Fruit fly (Drosophila melanogaster): ENCODE measurements around the gene HP1D3csd.

The HP1D3csd gene

dm6 chrX:19165144-19166011, 24.6 kb upstream of the HP1D3csd start:
- no peak for TF ChIP-seq Hnf4 (GFP tag; optimal IDR thresholded peaks at IDR 0.05)
- TF ChIP-seq CrebA (GFP tag; optimal IDR thresholded peaks at IDR 0.05; ENCODE audit: borderline replicate concordance): peak; percentile 55
- TF ChIP-seq Rel (GFP tag; optimal IDR thresholded peaks at IDR 0.05): no peak
- TF ChIP-seq Rel (tag; optimal IDR thresholded peaks at IDR 0.05): peak; percentile 48
- peak; percentile 43 for TF ChIP-seq br (GFP tag; optimal IDR thresholded peaks at IDR 0.05)

- TF ChIP-seq Hnf4 (GFP tag; optimal IDR thresholded peaks at IDR 0.05) (no peak), Dfd (GFP tag; optimal IDR thresholded peaks at IDR 0.05) (peak; percentile 5), fru (GFP tag; optimal IDR thresholded peaks at IDR 0.05) (peak; percentile 48), foxo (GFP tag; optimal IDR thresholded peaks at IDR 0.05) (peak in 1 of 2 experiments; percentile 68), Dif (GFP tag; optimal IDR thresholded peaks at IDR 0.05; ENCODE audit: partially characterized antibody) (no peak), Sp1 (GFP tag; optimal IDR thresholded peaks at IDR 0.05) (peak; percentile 66), Rel (GFP tag; optimal IDR thresholded peaks at IDR 0.05) (no peak), Rel (tag; optimal IDR thresholded peaks at IDR 0.05) (peak; percentile 30), h (GFP tag; optimal IDR thresholded peaks at IDR 0.05) (peak; percentile 57), dmrt93B (GFP tag; optimal IDR thresholded peaks at IDR 0.05) (peak; percentile 52), woc (GFP tag; optimal IDR thresholded peaks at IDR 0.05) (no peak), br (GFP tag; optimal IDR thresholded peaks at IDR 0.05) (peak; percentile 13), ey (GFP tag; optimal IDR thresholded peaks at IDR 0.05) (peak; percentile 17), HLH106 (tag; optimal IDR thresholded peaks at IDR 0.05) (peak; percentile 58)
Measured at dm6 chrX:19166152-19166935, 23.7 kb upstream of the HP1D3csd start.

dm6 chrX:19167032-19167568, 22.9 kb upstream of the HP1D3csd start, which contains the start of gene RhoGAP18B:
TSS of gene RhoGAP18B (minus strand) at chrX:19167082.
- TF ChIP-seq Mio (GFP tag; optimal IDR thresholded peaks at IDR 0.05) (no peak), h (GFP tag; optimal IDR thresholded peaks at IDR 0.05) (no peak), ey (GFP tag; optimal IDR thresholded peaks at IDR 0.05) (no peak), lola (GFP tag; optimal IDR thresholded peaks at IDR 0.05) (peak; percentile 3), Rel (GFP tag; optimal IDR thresholded peaks at IDR 0.05) (no peak), Rel (tag; optimal IDR thresholded peaks at IDR 0.05) (peak; percentile 12)

dm6 chrX:19167586-19168403, 22.2 kb upstream of the HP1D3csd start:
- TF ChIP-seq h (GFP tag; optimal IDR thresholded peaks at IDR 0.05): peak; percentile 62
- no peak for TF ChIP-seq sv (GFP tag; optimal IDR thresholded peaks at IDR 0.05)
- no peak for TF ChIP-seq brk (GFP tag; optimal IDR thresholded peaks at IDR 0.05)
- TF ChIP-seq Jra (GFP tag; optimal IDR thresholded peaks at IDR 0.05): peak; percentile 7
- TF ChIP-seq ey (GFP tag; optimal IDR thresholded peaks at IDR 0.05): no peak
- TF ChIP-seq foxo (GFP tag; optimal IDR thresholded peaks at IDR 0.05): no peak
- no peak for TF ChIP-seq Hnf4 (GFP tag; optimal IDR thresholded peaks at IDR 0.05)
- TF ChIP-seq OdsH (GFP tag; optimal IDR thresholded peaks at IDR 0.05): no peak
- TF ChIP-seq dmrt93B (GFP tag; optimal IDR thresholded peaks at IDR 0.05): no peak
- TF ChIP-seq Dfd (GFP tag; optimal IDR thresholded peaks at IDR 0.05): no peak
- no peak for TF ChIP-seq Mio (GFP tag; optimal IDR thresholded peaks at IDR 0.05)
- TF ChIP-seq Rel (GFP tag; optimal IDR thresholded peaks at IDR 0.05): no peak
- peak; percentile 53 for TF ChIP-seq Rel (tag; optimal IDR thresholded peaks at IDR 0.05)
- TF ChIP-seq woc (GFP tag; optimal IDR thresholded peaks at IDR 0.05): peak; percentile 58
- peak; percentile 76 for TF ChIP-seq pan (optimal IDR thresholded peaks at IDR 0.05)
- no peak for TF ChIP-seq CG9705 (GFP tag; optimal IDR thresholded peaks at IDR 0.05)
- TF ChIP-seq N (GFP tag; optimal IDR thresholded peaks at IDR 0.05): no peak
- no peak for TF ChIP-seq dl (GFP tag; optimal IDR thresholded peaks at IDR 0.05; ENCODE audit: insufficient read depth in 1 of 2, partially characterized antibody in 2 of 2)
- peak; percentile 40 for TF ChIP-seq rgr (GFP tag; optimal IDR thresholded peaks at IDR 0.05)

Measured in whole organism, wandering third instar larva.